Fruit fly (Drosophila melanogaster) whole organism, embryonic: ENCODE measurements around the gene CG33267.

Experiments used
- Aef1 ChIP-seq: fragments of 200-800 bp; sonication (Bioruptor generic); IDR thresholded peaks from 3 replicates; pipeline ENCODE4 v1.3.6; 2022; ENCODE audit warnings: missing biosample characterization, missing genetic modification characterization
- CG10209 ChIP-seq: fragments of 200-800 bp; sonication (Bioruptor generic); optimal IDR thresholded peaks from 3 replicates; lab custom pipeline; 2017; ENCODE audit warnings: missing biosample characterization, mild to moderate bottlenecking, missing genetic modification characterization, missing genetic modification reagents
- CG11093 ChIP-seq: fragments of 200-800 bp; sonication (Bioruptor generic); IDR thresholded peaks from 3 replicates; pipeline ENCODE4 v1.3.6; 2022; ENCODE audit warnings: missing biosample characterization, missing genetic modification characterization
- CG11456 ChIP-seq: fragments of 200-800 bp; sonication (Bioruptor generic); IDR thresholded peaks from 3 replicates; pipeline ENCODE4 v1.3.6; 2022; ENCODE audit warnings: missing biosample characterization, missing genetic modification characterization
- CG11695 ChIP-seq: fragments of 200-800 bp; sonication (Bioruptor generic); IDR thresholded peaks from 3 replicates; pipeline ENCODE4 v1.3.6; 2022; ENCODE audit warnings: missing biosample characterization, missing genetic modification characterization
- CG13424 ChIP-seq: fragments of 200-800 bp; sonication (Bioruptor generic); optimal IDR thresholded peaks from 2 replicates; lab custom pipeline; 2019; ENCODE audit warnings: missing biosample characterization, mild to moderate bottlenecking, missing genetic modification characterization, moderate library complexity
- CG13775 ChIP-seq: fragments of 200-800 bp; sonication (Bioruptor generic); optimal IDR thresholded peaks from 3 replicates; lab custom pipeline; 2017; ENCODE audit warnings: missing biosample characterization, mild to moderate bottlenecking, missing genetic modification characterization
- CG15269 ChIP-seq: fragments of 200-800 bp; sonication (Bioruptor generic); optimal IDR thresholded peaks from 2 replicates; lab custom pipeline; 2018; ENCODE audit warnings: missing biosample characterization, mild to moderate bottlenecking, missing genetic modification characterization, moderate library complexity
- CG15601 ChIP-seq: fragments of 200-800 bp; sonication (Bioruptor generic); optimal IDR thresholded peaks from 3 replicates; lab custom pipeline; 2019; ENCODE audit warnings: missing biosample characterization, mild to moderate bottlenecking, missing genetic modification characterization, moderate library complexity
- CG18764 ChIP-seq: fragments of 200-800 bp; sonication (Bioruptor generic); optimal IDR thresholded peaks from 3 replicates; lab custom pipeline; 2016; ENCODE audit warnings: missing biosample characterization, missing genetic modification characterization
- CG2889 ChIP-seq: fragments of 200-800 bp; sonication (Bioruptor generic); IDR thresholded peaks from 3 replicates; pipeline ENCODE4 v1.3.6; 2022; ENCODE audit warnings: missing biosample characterization, missing genetic modification characterization
- CG30403 ChIP-seq: fragments of 200-800 bp; sonication (Bioruptor generic); optimal IDR thresholded peaks from 3 replicates; lab custom pipeline; 2016; ENCODE audit warnings: missing biosample characterization, missing genetic modification characterization
- CG32532 ChIP-seq: fragments of 200-800 bp; sonication (Bioruptor generic); IDR thresholded peaks from 2 replicates; pipeline ENCODE4 v1.3.6; 2022; ENCODE audit warnings: missing biosample characterization, missing genetic modification characterization
- CG6175 ChIP-seq: fragments of 200-800 bp; sonication (Bioruptor generic); IDR thresholded peaks from 3 replicates; pipeline ENCODE4 v1.3.6; 2022; ENCODE audit warnings: missing biosample characterization, missing genetic modification characterization
- CG8290 ChIP-seq, 3 experiments: fragments of 200-800 bp; sonication (Bioruptor generic); optimal IDR thresholded peaks; 2 replicates each; lab custom pipeline; 2016 to 2019; ENCODE audit warnings: missing biosample characterization in 3 of 3, missing genetic modification characterization in 3 of 3, mild to moderate bottlenecking in 2 of 3, moderate library complexity in 1 of 3
- CG8388 ChIP-seq: fragments of 200-800 bp; sonication (Bioruptor generic); optimal IDR thresholded peaks from 2 replicates; lab custom pipeline; 2019; ENCODE audit warnings: missing biosample characterization, mild to moderate bottlenecking, missing genetic modification characterization, moderate library complexity
- CG9437 ChIP-seq: fragments of 200-800 bp; sonication (Bioruptor generic); optimal IDR thresholded peaks from 2 replicates; lab custom pipeline; 2018; ENCODE audit warnings: missing biosample characterization, mild to moderate bottlenecking, missing genetic modification characterization
- CG9932 ChIP-seq: fragments of 200-800 bp; sonication (Bioruptor generic); IDR thresholded peaks from 2 replicates; pipeline ENCODE4 v1.3.6; 2022; ENCODE audit warnings: missing biosample characterization, missing genetic modification characterization
- CTCF ChIP-seq: fragments of 200-800 bp; sonication (Bioruptor generic); optimal IDR thresholded peaks from 2 replicates; lab custom pipeline; 2017; ENCODE audit warnings: missing biosample characterization, mild to moderate bottlenecking, missing genetic modification characterization, moderate library complexity
- CrebB ChIP-seq: fragments of 200-800 bp; sonication (Bioruptor generic); optimal IDR thresholded peaks from 3 replicates; lab custom pipeline; 2018; ENCODE audit warnings: missing biosample characterization, mild to moderate bottlenecking, missing genetic modification characterization
- Med ChIP-seq: fragments of 200-800 bp; sonication (Bioruptor generic); peaks from one replicate; lab custom pipeline; 2016; ENCODE audit warnings: missing biosample characterization, missing genetic modification characterization, mild to moderate bottlenecking, inconsistent platforms, moderate library complexity
- NfI ChIP-seq: fragments of 200-800 bp; sonication (Bioruptor generic); optimal IDR thresholded peaks from 3 replicates; lab custom pipeline; 2018; ENCODE audit warnings: missing biosample characterization, mild to moderate bottlenecking, missing genetic modification characterization, moderate library complexity
- Rfx ChIP-seq: fragments of 200-800 bp; sonication (Bioruptor generic); IDR thresholded peaks from 2 replicates; pipeline ENCODE4 v1.3.6; 2022; ENCODE audit warnings: missing biosample characterization, missing genetic modification characterization
- Xrp1 ChIP-seq: fragments of 200-800 bp; sonication (Bioruptor generic); IDR thresholded peaks from 2 replicates; pipeline ENCODE4 v1.3.6; 2022; ENCODE audit warnings: missing biosample characterization, missing genetic modification characterization
- abd-A ChIP-seq: fragments of 200-800 bp; sonication (Bioruptor generic); optimal IDR thresholded peaks from 3 replicates; lab custom pipeline; 2019; ENCODE audit warnings: missing biosample characterization, mild to moderate bottlenecking, missing genetic modification characterization, moderate library complexity
- aop ChIP-seq: fragments of 200-800 bp; sonication (Bioruptor generic); IDR thresholded peaks from 2 replicates; pipeline ENCODE4 v1.3.6; 2022; ENCODE audit warnings: missing biosample characterization, missing genetic modification characterization
- bigmax ChIP-seq: fragments of 200-800 bp; sonication (Bioruptor generic); optimal IDR thresholded peaks from 2 replicates; lab custom pipeline; 2018; ENCODE audit warnings: missing biosample characterization, mild to moderate bottlenecking, missing genetic modification characterization
- cad ChIP-seq: fragments of >200 bp; optimal IDR thresholded peaks from 2 replicates; lab custom pipeline; 2017; ENCODE audit warnings: missing biosample characterization, missing genetic modification characterization
- caup ChIP-seq: fragments of 200-800 bp; sonication (Bioruptor generic); optimal IDR thresholded peaks from 3 replicates; lab custom pipeline; 2017; ENCODE audit warnings: missing biosample characterization, mild to moderate bottlenecking, missing genetic modification characterization, moderate library complexity; ENCODE audit not compliant: severe bottlenecking
- cg ChIP-seq: fragments of 200-800 bp; sonication (Bioruptor generic); optimal IDR thresholded peaks from 3 replicates; lab custom pipeline; 2019; ENCODE audit warnings: missing biosample characterization, mild to moderate bottlenecking, missing genetic modification characterization, moderate library complexity
- dmrt99B ChIP-seq: fragments of 200-800 bp; sonication (Bioruptor generic); optimal IDR thresholded peaks from 2 replicates; lab custom pipeline; 2018; ENCODE audit warnings: missing biosample characterization, mild to moderate bottlenecking, missing genetic modification characterization, moderate library complexity
- gem ChIP-seq: fragments of 200-800 bp; sonication (Bioruptor generic); optimal IDR thresholded peaks from 2 replicates; lab custom pipeline; 2019; ENCODE audit warnings: missing biosample characterization, mild to moderate bottlenecking, missing genetic modification characterization, moderate library complexity
- gfzf ChIP-seq: fragments of 200-800 bp; sonication (Bioruptor generic); optimal IDR thresholded peaks from 2 replicates; lab custom pipeline; 2016; ENCODE audit warnings: missing biosample characterization, mild to moderate bottlenecking, missing genetic modification characterization, moderate library complexity
- hbn ChIP-seq: fragments of 200-800 bp; sonication (Bioruptor generic); IDR thresholded peaks from 2 replicates; pipeline ENCODE4 v1.3.6; 2022; ENCODE audit warnings: missing biosample characterization, missing genetic modification characterization; ENCODE audit not compliant: partially characterized antibody
- inv ChIP-seq: fragments of 200-800 bp; sonication (Bioruptor generic); IDR thresholded peaks from 2 replicates; pipeline ENCODE4 v1.3.6; 2022; ENCODE audit warnings: missing biosample characterization, missing genetic modification characterization; ENCODE audit not compliant: partially characterized antibody
- ken ChIP-seq: fragments of 200-800 bp; sonication (Bioruptor generic); IDR thresholded peaks from 3 replicates; pipeline ENCODE4 v1.3.6; 2022; ENCODE audit warnings: missing biosample characterization, missing genetic modification characterization
- lab ChIP-seq: fragments of 200-800 bp; sonication (Bioruptor generic); optimal IDR thresholded peaks from 3 replicates; lab custom pipeline; 2017; ENCODE audit warnings: missing biosample characterization, missing genetic modification characterization, mild to moderate bottlenecking, moderate library complexity, missing genetic modification reagents
- maf-S ChIP-seq: fragments of 200-800 bp; sonication (Bioruptor generic); optimal IDR thresholded peaks from 2 replicates; lab custom pipeline; 2016; ENCODE audit warnings: missing biosample characterization, missing genetic modification characterization
- pho ChIP-seq: fragments of 200-800 bp; sonication (Bioruptor generic); optimal IDR thresholded peaks from 2 replicates; lab custom pipeline; 2016; ENCODE audit warnings: missing biosample characterization, missing genetic modification characterization
- phol ChIP-seq: fragments of 200-800 bp; sonication (Bioruptor generic); optimal IDR thresholded peaks from 3 replicates; lab custom pipeline; 2018; ENCODE audit warnings: missing biosample characterization, mild to moderate bottlenecking, missing genetic modification characterization, moderate library complexity
- ranshi ChIP-seq: fragments of 200-800 bp; sonication (Bioruptor generic); IDR thresholded peaks from 2 replicates; pipeline ENCODE4 v1.3.6; 2022; ENCODE audit warnings: missing biosample characterization, missing genetic modification characterization
- sr ChIP-seq: fragments of 200-800 bp; sonication (Bioruptor generic); IDR thresholded peaks from 3 replicates; pipeline ENCODE4 v1.3.6; 2022; ENCODE audit warnings: missing biosample characterization, missing genetic modification characterization
- sug ChIP-seq: fragments of 200-800 bp; optimal IDR thresholded peaks from 2 replicates; lab custom pipeline; 2019; ENCODE audit warnings: missing biosample characterization, mild to moderate bottlenecking, missing genetic modification characterization, moderate library complexity
- tgo ChIP-seq: fragments of 200-800 bp; sonication (Bioruptor generic); IDR thresholded peaks from 3 replicates; pipeline ENCODE4 v1.3.6; 2022; ENCODE audit warnings: missing biosample characterization, missing genetic modification characterization
- wek ChIP-seq: fragments of 200-800 bp; sonication (Bioruptor generic); optimal IDR thresholded peaks from 3 replicates; lab custom pipeline; 2018; ENCODE audit warnings: missing biosample characterization, mild to moderate bottlenecking, missing genetic modification characterization, moderate library complexity
- z ChIP-seq: fragments of 200-800 bp; sonication (Bioruptor generic); IDR thresholded peaks from 3 replicates; pipeline ENCODE4 v1.3.6; 2022; ENCODE audit warnings: missing biosample characterization, missing genetic modification characterization

CG33267 gene

dm6 chr3L:11533704-11534319, 30.5 kb upstream of the CG33267 start (continued):
- peak; percentile 27; the same call in 1 of the 2 replicates for TF ChIP-seq Xrp1 (GFP tag; lab: Robert Waterston, UW)
- TF ChIP-seq CG11093 (GFP tag; lab: Robert Waterston, UW): peak; percentile 40; the same call in 1 of the 3 replicates
- TF ChIP-seq inv (GFP tag; lab: Robert Waterston, UW): no peak
- no peak for TF ChIP-seq bigmax
- no peak for TF ChIP-seq CG18764
- no peak for TF ChIP-seq CG6175
- TF ChIP-seq Rfx: peak; percentile 74; the same call in 1 of the 2 replicates
- TF ChIP-seq CG8290 (GFP tag; optimal IDR thresholded peaks at IDR 0.05; lab: Kevin White, UChicago): no peak
- peak in 1 of 2 experiments; percentile 52 for TF ChIP-seq CG8290 (tag; optimal IDR thresholded peaks at IDR 0.05; lab: Kevin White, UChicago)
- TF ChIP-seq CG15601 (tag; lab: Kevin White, UChicago): no peak
- TF ChIP-seq CG13775 (GFP tag; lab: Kevin White, UChicago): peak; percentile 9
- no peak for TF ChIP-seq CTCF (GFP tag; lab: Kevin White, UChicago)
- peak; percentile 56 for TF ChIP-seq lab (GFP tag; lab: Kevin White, UChicago)
- peak; percentile 19 for TF ChIP-seq phol (tag; lab: Kevin White, UChicago)
- no peak for TF ChIP-seq ken

dm6 chr3L:11534391-11535246, 29.7 kb upstream of the CG33267 start:
- no peak for TF ChIP-seq CG2889 (GFP tag; lab: Robert Waterston, UW)
- TF ChIP-seq pho (GFP tag; lab: Kevin White, UChicago): no peak
- 0 out of 3 replicates have a peak, but pooled peaks have one; percentile 25 for TF ChIP-seq tgo
- TF ChIP-seq abd-A (tag; lab: Kevin White, UChicago): no peak
- TF ChIP-seq gfzf (GFP tag; lab: Kevin White, UChicago): no peak
- peak; percentile 32; the same call in 1 of the 2 replicates for TF ChIP-seq ranshi (GFP tag; lab: Robert Waterston, UW)
- peak; percentile 61 for TF ChIP-seq gem (tag; lab: Kevin White, UChicago)
- TF ChIP-seq dmrt99B: peak; percentile 28
- peak; percentile 63 for TF ChIP-seq cg (GFP tag; lab: Kevin White, UChicago)
- no peak for TF ChIP-seq aop (GFP tag; lab: Robert Waterston, UW)
- peak; percentile 51 for TF ChIP-seq CG15269
- TF ChIP-seq hbn (GFP tag; lab: Robert Waterston, UW): peak; percentile 28; the same call in 1 of the 2 replicates
- TF ChIP-seq CG9437 (GFP tag; lab: Kevin White, UChicago): peak; percentile 1
- TF ChIP-seq sr (GFP tag; lab: Robert Waterston, UW): peak; percentile 38; the same call in 1 of the 3 replicates
- peak; percentile 9 for TF ChIP-seq CG30403 (GFP tag; lab: Kevin White, UChicago)
- TF ChIP-seq cad (GFP tag; lab: Kevin White, UChicago): no peak
- TF ChIP-seq z (GFP tag; lab: Robert Waterston, UW): 0 out of 3 replicates have a peak, but pooled peaks have one; percentile 15
- TF ChIP-seq maf-S (GFP tag; lab: Kevin White, UChicago): no peak
- peak; percentile 51; the same call in 1 of the 2 replicates for TF ChIP-seq Rfx
- TF ChIP-seq CG8388: peak; percentile 23
- no peak for TF ChIP-seq wek (GFP tag; lab: Kevin White, UChicago)
- TF ChIP-seq sug: no peak
- no peak for TF ChIP-seq caup (GFP tag; lab: Kevin White, UChicago)
- no peak for TF ChIP-seq CrebB
- TF ChIP-seq Med (GFP tag; lab: Kevin White, UChicago): peak; percentile 78
- peak; percentile 13 for TF ChIP-seq NfI (GFP tag; lab: Kevin White, UChicago)
- TF ChIP-seq CG32532 (GFP tag; lab: Robert Waterston, UW): peak; percentile 39
- TF ChIP-seq CG11456: 0 out of 3 replicates have a peak, but pooled peaks have one; percentile 26
- TF ChIP-seq Aef1: no peak
- TF ChIP-seq CG11695 (GFP tag; lab: Robert Waterston, UW): peak; percentile 85
- peak; percentile 12 for TF ChIP-seq CG10209 (GFP tag; lab: Kevin White, UChicago)
- TF ChIP-seq CG9932: peak; percentile 53; the same call in 1 of the 2 replicates
- peak; percentile 27 for TF ChIP-seq CG13424 (tag; lab: Kevin White, UChicago)
